Worm (Caenorhabditis elegans) whole organism, L3 larva: Measurements from ENCODE around the gene fut-2.

Source experiments
- R02D3.7 ChIP-seq: fragments of 150-350 bp; optimal IDR thresholded peaks from 2 replicates; lab custom pipeline; 2014; ENCODE audit warnings: missing biosample characterization, missing genetic modification characterization
- ceh-16 ChIP-seq: sonication (generic microtip); optimal IDR thresholded peaks from 2 replicates; lab custom pipeline; 2017; ENCODE audit warnings: missing biosample characterization, missing genetic modification characterization
- daf-12 ChIP-seq: fragments of 150-350 bp; optimal IDR thresholded peaks from 2 replicates; lab custom pipeline; 2014; ENCODE audit warnings: missing biosample characterization, missing genetic modification reagents, missing genetic modification characterization
- nhr-11 ChIP-seq: fragments of 150-350 bp; optimal IDR thresholded peaks from 2 replicates; lab custom pipeline; 2014; ENCODE audit warnings: missing biosample characterization, missing genetic modification characterization
- nhr-28 ChIP-seq: fragments of 150-350 bp; optimal IDR thresholded peaks from 2 replicates; lab custom pipeline; 2014; ENCODE audit warnings: missing biosample characterization, missing genetic modification characterization
- skn-1 ChIP-seq: fragments of 150-350 bp; optimal IDR thresholded peaks from 2 replicates; lab custom pipeline; 2014; ENCODE audit warnings: missing biosample characterization, missing genetic modification characterization

DNA sequence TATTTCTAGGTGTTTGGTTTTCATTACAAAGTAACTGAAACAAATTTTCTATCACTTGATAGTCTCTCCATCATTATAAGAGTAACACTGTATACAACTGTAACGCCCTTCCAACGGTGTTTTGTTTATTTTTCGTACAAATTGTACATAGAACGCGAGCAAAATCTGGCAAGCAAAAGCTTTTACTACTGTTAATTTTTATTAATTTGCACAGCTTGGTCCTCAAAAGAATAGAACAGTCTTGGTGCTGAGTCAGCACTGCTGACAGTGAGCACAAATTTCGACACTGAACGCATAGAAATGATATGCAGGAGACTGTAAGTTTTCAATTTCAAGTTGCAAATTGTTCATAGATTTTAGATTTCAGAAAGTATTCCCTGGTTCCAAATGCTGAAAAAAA lies 14.6 kb upstream of the fut-2 start, which contains the start of gene ZK1055.2:
- TF ChIP-seq nhr-11 (no peak), daf-12 (no peak), R02D3.7 (tag; lab: Kevin White, UChicago) (no peak), nhr-28 (no peak), ceh-16 (tag; lab: Kevin White, UChicago) (no peak), skn-1 (tag; lab: Kevin White, UChicago) (no peak)
